Worm (Caenorhabditis elegans) whole organism, L4 larva: ENCODE results near the gene F45E12.5.

Source experiments
- D1046.2 ChIP-seq: fragments of 200-800 bp; sonication (Bioruptor generic); IDR thresholded peaks from 2 replicates; pipeline ENCODE4 v1.3.6; 2022; ENCODE audit warnings: missing genetic modification characterization, missing compliant biosample characterization
- ZK546.5 ChIP-seq, 2 experiments: sonication (generic microtip); optimal IDR thresholded peaks; 2 replicates each; lab custom pipeline; 2017; ENCODE audit warnings: missing biosample characterization in 2 of 2, missing genetic modification characterization in 2 of 2
- arid-1 ChIP-seq: fragments of 200-800 bp; sonication (Bioruptor generic); conservative IDR thresholded peaks from 2 replicates; pipeline ENCODE4 v1.3.6; 2022; ENCODE audit warnings: missing genetic modification reagents, missing genetic modification characterization, missing compliant biosample characterization
- fos-1 ChIP-seq: fragments of 150-350 bp; optimal IDR thresholded peaks from 2 replicates; lab custom pipeline; 2014; ENCODE audit warnings: missing biosample characterization, missing genetic modification characterization
- lin-13 ChIP-seq: fragments of 150-350 bp; optimal IDR thresholded peaks from 2 replicates; lab custom pipeline; 2014; ENCODE audit warnings: missing biosample characterization, missing genetic modification reagents, missing genetic modification characterization
- lin-15B ChIP-seq: fragments of 150-350 bp; sonication (generic microtip); optimal IDR thresholded peaks from 3 replicates; lab custom pipeline; 2014; ENCODE audit warnings: missing biosample characterization, missing genetic modification characterization
- nhr-42 ChIP-seq: fragments of 200-800 bp; sonication (Bioruptor generic); IDR thresholded peaks from 2 replicates; pipeline ENCODE4 v1.3.6; 2022; ENCODE audit warnings: missing genetic modification characterization, missing compliant biosample characterization
- nhr-48 ChIP-seq: sonication (generic microtip); optimal IDR thresholded peaks from 2 replicates; lab custom pipeline; 2016; ENCODE audit warnings: mild to moderate bottlenecking, missing genetic modification characterization, missing compliant biosample characterization
- nhr-77 ChIP-seq: fragments of 150-350 bp; optimal IDR thresholded peaks from 2 replicates; lab custom pipeline; 2014; ENCODE audit warnings: missing biosample characterization, missing genetic modification characterization
- pha-4 ChIP-seq, 2 experiments: fragments of 150-350 bp in 1 of 2; fragments of 200-800 bp in 1 of 2; sonication (Bioruptor generic) in 1 of 2; IDR thresholded peaks in 1 of 2; optimal IDR thresholded peaks in 1 of 2; 2 replicates each; pipeline versions ENCODE4 v1.3.6 to Lab custom; 2014 to 2022; ENCODE audit warnings: missing genetic modification characterization in 2 of 2, missing genetic modification reagents in 2 of 2, missing biosample characterization in 1 of 2, missing compliant biosample characterization in 1 of 2
- skn-1 ChIP-seq: fragments of 150-350 bp; optimal IDR thresholded peaks from 2 replicates; lab custom pipeline; 2014; ENCODE audit warnings: missing biosample characterization, missing genetic modification characterization
- unc-62 ChIP-seq, 3 experiments: fragments of 150-350 bp in 1 of 3; sonication (generic microtip); optimal IDR thresholded peaks in 2 of 3; peaks in 1 of 3; 1 replicate in 1 of 3; 2 replicates in 2 of 3; lab custom pipeline; 2014 to 2017; ENCODE audit warnings: missing biosample characterization in 3 of 3, missing genetic modification characterization in 3 of 3, missing genetic modification reagents in 3 of 3, missing genotype in 1 of 3

ce11 chrII:7301670-7302151, 8.2 kb downstream of the F45E12.5 start, which contains the start of gene cul-4:
- TF ChIP-seq ZK546.5 (tag; optimal IDR thresholded peaks at IDR 0.05; lab: Kevin White, UChicago) (no peak), nhr-77 (tag; lab: Kevin White, UChicago) (no peak), lin-15B (tag; lab: Kevin White, UChicago) (peak; percentile 13), nhr-42 (no peak), pha-4 (GFP tag; IDR thresholded peaks at IDR 0.05; lab: Robert Waterston, UW) (no peak), pha-4 (tag; optimal IDR thresholded peaks at IDR 0.05; lab: Kevin White, UChicago) (no peak), arid-1 (GFP tag; lab: Robert Waterston, UW) (no peak), unc-62 (GFP tag; optimal IDR thresholded peaks at IDR 0.05 in 1 of 2; lab: Kevin White, UChicago) (no peak), unc-62 (tag; optimal IDR thresholded peaks at IDR 0.05; lab: Kevin White, UChicago) (no peak), nhr-48 (tag; lab: Kevin White, UChicago) (no peak), lin-13 (GFP tag; lab: Kevin White, UChicago) (peak; percentile 25), fos-1 (no peak), D1046.2 (GFP tag; lab: Robert Waterston, UW) (no peak), skn-1 (no peak)
